Fruit fly (Drosophila melanogaster) whole organism, embryonic: ENCODE data around the gene Spn75F.

ENCODE experiments used
- CG10543 ChIP-seq: fragments of 200-800 bp; sonication (Bioruptor generic); optimal IDR thresholded peaks from 3 replicates; lab custom pipeline; 2017; ENCODE audit warnings: missing biosample characterization, mild to moderate bottlenecking, missing genetic modification characterization, moderate library complexity
- CG11456 ChIP-seq: fragments of 200-800 bp; sonication (Bioruptor generic); IDR thresholded peaks from 3 replicates; pipeline ENCODE4 v1.3.6; 2022; ENCODE audit warnings: missing biosample characterization, missing genetic modification characterization
- CG11695 ChIP-seq: fragments of 200-800 bp; sonication (Bioruptor generic); IDR thresholded peaks from 3 replicates; pipeline ENCODE4 v1.3.6; 2022; ENCODE audit warnings: missing biosample characterization, missing genetic modification characterization
- CG11723 ChIP-seq: fragments of 200-800 bp; sonication (Bioruptor generic); optimal IDR thresholded peaks from 2 replicates; lab custom pipeline; 2017; ENCODE audit warnings: missing biosample characterization, mild to moderate bottlenecking, missing genetic modification characterization
- CG13624 ChIP-seq: fragments of 200-800 bp; sonication (Bioruptor generic); optimal IDR thresholded peaks from 2 replicates; lab custom pipeline; 2016; ENCODE audit warnings: missing biosample characterization, missing genetic modification characterization
- CG13775 ChIP-seq: fragments of 200-800 bp; sonication (Bioruptor generic); optimal IDR thresholded peaks from 3 replicates; lab custom pipeline; 2017; ENCODE audit warnings: missing biosample characterization, mild to moderate bottlenecking, missing genetic modification characterization
- CG14667 ChIP-seq: fragments of 200-800 bp; sonication (Bioruptor generic); IDR thresholded peaks from 2 replicates; pipeline ENCODE4 v1.3.6; 2022; ENCODE audit warnings: missing biosample characterization, missing genetic modification characterization
- CG17385 ChIP-seq: fragments of 200-800 bp; sonication (Bioruptor generic); optimal IDR thresholded peaks from 3 replicates; lab custom pipeline; 2018; ENCODE audit warnings: missing biosample characterization, mild to moderate bottlenecking, missing genetic modification characterization
- CG18011 ChIP-seq: fragments of 200-800 bp; sonication (Bioruptor generic); optimal IDR thresholded peaks from 2 replicates; lab custom pipeline; 2017; ENCODE audit warnings: missing biosample characterization, missing genetic modification characterization, mild to moderate bottlenecking, moderate library complexity, missing genotype
- CG1832 ChIP-seq: fragments of 200-800 bp; sonication (Bioruptor generic); optimal IDR thresholded peaks from 2 replicates; lab custom pipeline; 2017; ENCODE audit warnings: missing biosample characterization, mild to moderate bottlenecking, missing genetic modification characterization, inconsistent platforms
- CG2116 ChIP-seq: fragments of 200-800 bp; sonication (Bioruptor generic); optimal IDR thresholded peaks from 3 replicates; lab custom pipeline; 2018; ENCODE audit warnings: missing biosample characterization, mild to moderate bottlenecking, missing genetic modification characterization
- CG2202 ChIP-seq: fragments of 200-800 bp; sonication (Bioruptor generic); optimal IDR thresholded peaks from 2 replicates; lab custom pipeline; 2018; ENCODE audit warnings: missing biosample characterization, mild to moderate bottlenecking, missing genetic modification characterization
- CG31365 ChIP-seq: fragments of 200-800 bp; sonication (Bioruptor generic); optimal IDR thresholded peaks from 2 replicates; lab custom pipeline; 2018; ENCODE audit warnings: missing biosample characterization, mild to moderate bottlenecking, missing genetic modification characterization
- CG34224 ChIP-seq: fragments of 200-800 bp; sonication (Bioruptor generic); IDR thresholded peaks from 3 replicates; pipeline ENCODE4 v1.3.6; 2022; ENCODE audit warnings: missing biosample characterization, missing genetic modification characterization; ENCODE audit not compliant: partially characterized antibody
- CG7271 ChIP-seq: fragments of 200-800 bp; sonication (Bioruptor generic); optimal IDR thresholded peaks from 2 replicates; lab custom pipeline; 2018; ENCODE audit warnings: missing biosample characterization, mild to moderate bottlenecking, missing genetic modification characterization, moderate library complexity
- CG7556 ChIP-seq: fragments of 200-800 bp; sonication (Bioruptor generic); optimal IDR thresholded peaks from 2 replicates; lab custom pipeline; 2017; ENCODE audit warnings: missing biosample characterization, mild to moderate bottlenecking, missing genetic modification characterization
- CG7745 ChIP-seq: fragments of 200-800 bp; sonication (Bioruptor generic); optimal IDR thresholded peaks from 2 replicates; lab custom pipeline; 2018; ENCODE audit warnings: missing biosample characterization, mild to moderate bottlenecking, missing genetic modification characterization, moderate library complexity
- CG7839 ChIP-seq: fragments of 200-800 bp; sonication (Bioruptor generic); optimal IDR thresholded peaks from 3 replicates; lab custom pipeline; 2018; ENCODE audit warnings: missing biosample characterization, mild to moderate bottlenecking, missing genetic modification characterization, moderate library complexity
- CG8290 ChIP-seq, 3 experiments: fragments of 200-800 bp; sonication (Bioruptor generic); optimal IDR thresholded peaks; 2 replicates each; lab custom pipeline; 2016 to 2019; ENCODE audit warnings: missing biosample characterization in 3 of 3, missing genetic modification characterization in 3 of 3, mild to moderate bottlenecking in 2 of 3, moderate library complexity in 1 of 3
- CG8478 ChIP-seq: fragments of >200 bp; optimal IDR thresholded peaks from 2 replicates; lab custom pipeline; 2018
- CG8924 ChIP-seq: fragments of 200-800 bp; optimal IDR thresholded peaks from 3 replicates; lab custom pipeline; 2019; ENCODE audit warnings: missing biosample characterization, mild to moderate bottlenecking, missing genetic modification characterization, moderate library complexity
- CG9437 ChIP-seq: fragments of 200-800 bp; sonication (Bioruptor generic); optimal IDR thresholded peaks from 2 replicates; lab custom pipeline; 2018; ENCODE audit warnings: missing biosample characterization, mild to moderate bottlenecking, missing genetic modification characterization
- CG9876 ChIP-seq: fragments of 200-800 bp; sonication (Bioruptor generic); optimal IDR thresholded peaks from 2 replicates; lab custom pipeline; 2016; ENCODE audit warnings: missing biosample characterization, missing genetic modification characterization
- CHES-1-like ChIP-seq: fragments of 200-800 bp; sonication (Bioruptor generic); optimal IDR thresholded peaks from 2 replicates; lab custom pipeline; 2016; ENCODE audit warnings: missing biosample characterization, missing genetic modification characterization
- Eip74EF ChIP-seq, 2 experiments: fragments of 200-800 bp in 1 of 2; fragments of >200 bp in 1 of 2; sonication (Bioruptor generic) in 1 of 2; optimal IDR thresholded peaks; 2 replicates each; lab custom pipeline; 2017 to 2019; ENCODE audit warnings: missing biosample characterization in 2 of 2, missing genetic modification characterization in 2 of 2, mild to moderate bottlenecking in 1 of 2, moderate library complexity in 1 of 2
- Fer3 ChIP-seq: fragments of 200-800 bp; sonication (Bioruptor generic); optimal IDR thresholded peaks from 2 replicates; lab custom pipeline; 2018; ENCODE audit warnings: missing biosample characterization, mild to moderate bottlenecking, missing genetic modification characterization, moderate library complexity
- HmgZ ChIP-seq: fragments of 200-800 bp; sonication (Bioruptor generic); optimal IDR thresholded peaks from 2 replicates; lab custom pipeline; 2018; ENCODE audit warnings: missing biosample characterization, mild to moderate bottlenecking, missing genetic modification characterization
- Hr78 ChIP-seq, 2 experiments: fragments of 200-800 bp in 1 of 2; fragments of >200 bp in 1 of 2; sonication (Bioruptor generic) in 1 of 2; optimal IDR thresholded peaks; 2 replicates each; lab custom pipeline; 2017 to 2019; ENCODE audit warnings: missing biosample characterization in 2 of 2, missing genetic modification characterization in 2 of 2, mild to moderate bottlenecking in 1 of 2, moderate library complexity in 1 of 2
- Lpt ChIP-seq: fragments of >200 bp; optimal IDR thresholded peaks from 2 replicates; lab custom pipeline; 2018; ENCODE audit warnings: missing biosample characterization, missing genetic modification characterization
- Nf-YC ChIP-seq: fragments of 200-800 bp; optimal IDR thresholded peaks from 3 replicates; lab custom pipeline; 2019; ENCODE audit warnings: missing biosample characterization, mild to moderate bottlenecking, missing genetic modification characterization, moderate library complexity
- Ptx1 ChIP-seq: fragments of 200-800 bp; sonication (Bioruptor generic); IDR thresholded peaks from 2 replicates; pipeline ENCODE4 v1.3.6; 2022; ENCODE audit warnings: missing biosample characterization, missing genetic modification characterization
- Six4 ChIP-seq: fragments of 200-800 bp; sonication (Bioruptor generic); optimal IDR thresholded peaks from 2 replicates; lab custom pipeline; 2016; ENCODE audit warnings: missing biosample characterization, missing genetic modification characterization
- Sox100B ChIP-seq: fragments of 200-800 bp; sonication (Bioruptor generic); optimal IDR thresholded peaks from 3 replicates; lab custom pipeline; 2018; ENCODE audit warnings: missing biosample characterization, mild to moderate bottlenecking, missing genetic modification characterization
- Trl ChIP-seq, 3 experiments: fragments of >200 bp in 2 of 3; fragments of 200-800 bp in 1 of 3; sonication (Bioruptor generic) in 1 of 3; optimal IDR thresholded peaks; 2 replicates in 1 of 3; 3 replicates in 2 of 3; lab custom pipeline; 2016 to 2017; ENCODE audit warnings: missing biosample characterization in 1 of 3, missing genetic modification characterization in 1 of 3
- Vsx1 ChIP-seq: fragments of 200-800 bp; sonication (Bioruptor generic); optimal IDR thresholded peaks from 2 replicates; lab custom pipeline; 2017; ENCODE audit warnings: missing biosample characterization, mild to moderate bottlenecking, missing genetic modification characterization, missing genetic modification reagents
- ab ChIP-seq: fragments of 200-800 bp; sonication (Bioruptor generic); optimal IDR thresholded peaks from 2 replicates; lab custom pipeline; 2016; ENCODE audit warnings: missing biosample characterization, missing genetic modification characterization
- ac ChIP-seq: fragments of 200-800 bp; sonication (Bioruptor generic); optimal IDR thresholded peaks from 3 replicates; lab custom pipeline; 2017; ENCODE audit warnings: missing biosample characterization, mild to moderate bottlenecking, missing genetic modification characterization
- ase ChIP-seq: fragments of 200-800 bp; sonication (Bioruptor generic); IDR thresholded peaks from 3 replicates; pipeline ENCODE4 v1.3.6; 2022; ENCODE audit warnings: missing biosample characterization, missing genetic modification characterization
- cato ChIP-seq: fragments of 200-800 bp; sonication (Bioruptor generic); optimal IDR thresholded peaks from 2 replicates; lab custom pipeline; 2016; ENCODE audit warnings: missing biosample characterization, missing genetic modification characterization, borderline replicate concordance
- ems ChIP-seq: fragments of 200-800 bp; sonication (Bioruptor generic); optimal IDR thresholded peaks from 3 replicates; lab custom pipeline; 2016; ENCODE audit warnings: missing biosample characterization, missing genetic modification characterization
- esg ChIP-seq: fragments of 200-800 bp; sonication (Bioruptor generic); conservative IDR thresholded peaks from 2 replicates; pipeline ENCODE4 v1.3.6; 2022; ENCODE audit warnings: missing biosample characterization, missing genetic modification characterization
- ham ChIP-seq: fragments of 200-800 bp; sonication (Bioruptor generic); IDR thresholded peaks from 2 replicates; pipeline ENCODE4 v1.3.6; 2022; ENCODE audit warnings: missing biosample characterization, missing genetic modification characterization
- ind ChIP-seq: fragments of 200-800 bp; sonication (Bioruptor generic); optimal IDR thresholded peaks from 3 replicates; lab custom pipeline; 2016; ENCODE audit warnings: missing biosample characterization, missing genetic modification characterization
- nmo ChIP-seq: fragments of 200-800 bp; sonication (Bioruptor generic); optimal IDR thresholded peaks from 2 replicates; lab custom pipeline; 2018; ENCODE audit warnings: missing biosample characterization, mild to moderate bottlenecking, missing genetic modification characterization, moderate library complexity
- p53 ChIP-seq: fragments of 200-800 bp; sonication (Bioruptor generic); optimal IDR thresholded peaks from 2 replicates; lab custom pipeline; 2016; ENCODE audit warnings: missing biosample characterization, missing genetic modification characterization
- sna ChIP-seq: fragments of 200-800 bp; sonication (Bioruptor generic); IDR thresholded peaks from 2 replicates; pipeline ENCODE4 v1.3.6; 2022; ENCODE audit warnings: missing biosample characterization, missing genetic modification characterization; ENCODE audit not compliant: partially characterized antibody
- tna ChIP-seq: fragments of 200-800 bp; sonication (Bioruptor generic); IDR thresholded peaks from 2 replicates; pipeline ENCODE4 v1.3.6; 2022; ENCODE audit warnings: missing biosample characterization, missing genetic modification characterization; ENCODE audit not compliant: partially characterized antibody
- vvl ChIP-seq: fragments of 200-800 bp; sonication (Bioruptor generic); IDR thresholded peaks from 2 replicates; pipeline ENCODE4 v1.3.6; 2022; ENCODE audit warnings: missing biosample characterization, missing genetic modification characterization
- zfh2 ChIP-seq: fragments of 200-800 bp; sonication (Bioruptor generic); optimal IDR thresholded peaks from 2 replicates; lab custom pipeline; 2016; ENCODE audit warnings: missing biosample characterization, missing genetic modification characterization

Gene Spn75F

dm6 chr3L:19129565-19129964 lies at the start of gene Spn75F:
Gene Spn75F (minus strand): TSS chr3L:19129665.
- TF ChIP-seq sna (no peak), vvl (GFP tag; lab: Robert Waterston, UW) (no peak), CG8924 (tag; lab: Kevin White, UChicago) (no peak), CG8478 (lab: Kevin White, UChicago) (no peak), tna (GFP tag; lab: Robert Waterston, UW) (no peak), CG2202 (tag; lab: Kevin White, UChicago) (no peak), ham (no peak), esg (GFP tag; lab: Robert Waterston, UW) (no peak), zfh2 (GFP tag; lab: Kevin White, UChicago) (no peak), ab (GFP tag; lab: Kevin White, UChicago) (no peak), Fer3 (tag; lab: Kevin White, UChicago) (no peak), Trl (optimal IDR thresholded peaks at IDR 0.05; lab: Kevin White, UChicago) (no peak), Trl (GFP tag; optimal IDR thresholded peaks at IDR 0.05; lab: Kevin White, UChicago) (no peak), Ptx1 (no peak)

- TF ChIP-seq CG7556 (GFP tag; lab: Kevin White, UChicago) (no peak), HmgZ (tag; lab: Kevin White, UChicago) (no peak), CG11456 (GFP tag; lab: Robert Waterston, UW) (no peak), CG7839 (tag; lab: Kevin White, UChicago) (peak; percentile 23), CG1832 (GFP tag; lab: Kevin White, UChicago) (no peak), CG31365 (no peak), Nf-YC (tag; lab: Kevin White, UChicago) (peak; percentile 11), CG11695 (GFP tag; lab: Robert Waterston, UW) (no peak), ase (no peak), CG10543 (GFP tag; lab: Kevin White, UChicago) (no peak), CG9437 (GFP tag; lab: Kevin White, UChicago) (peak; percentile 20), CG34224 (GFP tag; lab: Robert Waterston, UW) (no peak), CG11723 (no peak), Hr78 (GFP tag; optimal IDR thresholded peaks at IDR 0.05; lab: Kevin White, UChicago) (peak in 1 of 2 experiments; percentile 23), CG8290 (GFP tag; optimal IDR thresholded peaks at IDR 0.05; lab: Kevin White, UChicago) (no peak), CG8290 (tag; optimal IDR thresholded peaks at IDR 0.05; lab: Kevin White, UChicago) (no peak), CG13624 (GFP tag; lab: Kevin White, UChicago) (no peak), nmo (GFP tag; lab: Kevin White, UChicago) (peak; percentile 22), cato (GFP tag; lab: Kevin White, UChicago) (no peak), CG13775 (GFP tag; lab: Kevin White, UChicago) (peak; percentile 24), CG9876 (no peak), Vsx1 (GFP tag; lab: Kevin White, UChicago) (no peak), p53 (GFP tag; lab: Kevin White, UChicago) (no peak), Six4 (GFP tag; lab: Kevin White, UChicago) (no peak), ind (no peak), ac (GFP tag; lab: Kevin White, UChicago) (no peak), Sox100B (GFP tag; lab: Kevin White, UChicago) (peak; percentile 28), ems (GFP tag; lab: Kevin White, UChicago) (no peak), CG2116 (GFP tag; lab: Kevin White, UChicago) (no peak), CHES-1-like (no peak), Lpt (GFP tag; lab: Kevin White, UChicago) (no peak), CG7271 (tag; lab: Kevin White, UChicago) (no peak), CG14667 (GFP tag; lab: Robert Waterston, UW) (no peak), CG17385 (GFP tag; lab: Kevin White, UChicago) (no peak), CG18011 (GFP tag; lab: Kevin White, UChicago) (no peak), CG7745 (tag; lab: Kevin White, UChicago) (no peak), Eip74EF (GFP tag; optimal IDR thresholded peaks at IDR 0.05; lab: Kevin White, UChicago) (no peak)
Measured at dm6 chr3L:19177929-19178328, 48.5 kb upstream of the Spn75F start.
